Fruit fly (Drosophila melanogaster): ENCODE measurements around the gene CG13690.

Gene CG13690

dm6 chr2L:425491-425890, 6.0 kb upstream of the CG13690 start:
- TF ChIP-seq psq (optimal IDR thresholded peaks at IDR 0.05) (no peak), CG8478 (optimal IDR thresholded peaks at IDR 0.05) (no peak), usp (GFP tag; optimal IDR thresholded peaks at IDR 0.05) (no peak), EcR (GFP tag; optimal IDR thresholded peaks at IDR 0.05) (no peak), pan (optimal IDR thresholded peaks at IDR 0.05) (no peak), Dll (optimal IDR thresholded peaks at IDR 0.05) (no peak)

dm6 chr2L:423160-423559, 3.7 kb upstream of the CG13690 start:
- TF ChIP-seq pan (optimal IDR thresholded peaks at IDR 0.05): no peak
- TF ChIP-seq psq (optimal IDR thresholded peaks at IDR 0.05): no peak
- no peak for TF ChIP-seq CG8478 (optimal IDR thresholded peaks at IDR 0.05)
- TF ChIP-seq Dll (optimal IDR thresholded peaks at IDR 0.05): no peak
- no peak for TF ChIP-seq usp (GFP tag; optimal IDR thresholded peaks at IDR 0.05)
- TF ChIP-seq EcR (GFP tag; optimal IDR thresholded peaks at IDR 0.05): no peak

- TF ChIP-seq psq (optimal IDR thresholded peaks at IDR 0.05) (no peak), usp (GFP tag; optimal IDR thresholded peaks at IDR 0.05) (no peak), CG8478 (optimal IDR thresholded peaks at IDR 0.05) (no peak), pan (optimal IDR thresholded peaks at IDR 0.05) (no peak), Dll (optimal IDR thresholded peaks at IDR 0.05) (no peak)
These were observed 3.1 kb upstream of the CG13690 start, which contains the start of gene BBS8 for dm6 chr2L:422573-422972. BBS8 (plus strand) TSS chr2L:422873.

- TF ChIP-seq EcR (GFP tag; optimal IDR thresholded peaks at IDR 0.05) (no peak), psq (optimal IDR thresholded peaks at IDR 0.05) (no peak), usp (GFP tag; optimal IDR thresholded peaks at IDR 0.05) (no peak), Dll (optimal IDR thresholded peaks at IDR 0.05) (no peak), CG8478 (optimal IDR thresholded peaks at IDR 0.05) (no peak), pan (optimal IDR thresholded peaks at IDR 0.05) (no peak)
These were observed 1.8 kb upstream of the CG13690 start, which contains the start of the genes CG11885 and CG13692 for dm6 chr2L:421119-421821. CG11885 (minus strand) TSS chr2L:421450. CG13692 (plus strand) TSS chr2L:421771.

- TF ChIP-seq EcR (GFP tag; optimal IDR thresholded peaks at IDR 0.05) (no peak), pan (optimal IDR thresholded peaks at IDR 0.05) (no peak), CG8478 (optimal IDR thresholded peaks at IDR 0.05) (no peak), usp (GFP tag; optimal IDR thresholded peaks at IDR 0.05) (no peak), Dll (optimal IDR thresholded peaks at IDR 0.05) (no peak), psq (optimal IDR thresholded peaks at IDR 0.05) (no peak)
These were observed 4.7 kb downstream of the CG13690 start, which contains the start of the genes AP-2alpha and ebi for dm6 chr2L:414593-415399. AP-2alpha (minus strand) TSS chr2L:414777. ebi (plus strand) TSS chr2L:415067.

dm6 chr2L:413894-414293, 5.6 kb downstream of the CG13690 start:
- TF ChIP-seq Dll (optimal IDR thresholded peaks at IDR 0.05) (no peak), psq (optimal IDR thresholded peaks at IDR 0.05) (no peak), usp (GFP tag; optimal IDR thresholded peaks at IDR 0.05) (no peak)

dm6 chr2L:412931-413330, 6.5 kb downstream of the CG13690 start:
- TF ChIP-seq CG8478 (optimal IDR thresholded peaks at IDR 0.05) (no peak), pan (optimal IDR thresholded peaks at IDR 0.05) (no peak), usp (GFP tag; optimal IDR thresholded peaks at IDR 0.05) (no peak), EcR (GFP tag; optimal IDR thresholded peaks at IDR 0.05) (no peak), Dll (optimal IDR thresholded peaks at IDR 0.05) (no peak), psq (optimal IDR thresholded peaks at IDR 0.05) (no peak)

dm6 chr2L:403627-404575, 15.6 kb downstream of the CG13690 start, which contains the start of gene Polr1B:
Polr1B (plus strand) TSS chr2L:404285.
- TF ChIP-seq pan (optimal IDR thresholded peaks at IDR 0.05) (no peak), CG8478 (optimal IDR thresholded peaks at IDR 0.05) (no peak), psq (optimal IDR thresholded peaks at IDR 0.05) (no peak), usp (GFP tag; optimal IDR thresholded peaks at IDR 0.05) (no peak), EcR (GFP tag; optimal IDR thresholded peaks at IDR 0.05) (no peak), Dll (optimal IDR thresholded peaks at IDR 0.05) (no peak)

- TF ChIP-seq psq (optimal IDR thresholded peaks at IDR 0.05) (no peak), Dll (optimal IDR thresholded peaks at IDR 0.05) (no peak), EcR (GFP tag; optimal IDR thresholded peaks at IDR 0.05) (no peak), pan (optimal IDR thresholded peaks at IDR 0.05) (no peak), usp (GFP tag; optimal IDR thresholded peaks at IDR 0.05) (no peak)
These were observed 17.4 kb downstream of the CG13690 start, which contains the start of gene CG4213 for dm6 chr2L:402098-402497. CG4213 (minus strand) TSS chr2L:402198.

- TF ChIP-seq pan (optimal IDR thresholded peaks at IDR 0.05): no peak
- TF ChIP-seq psq (optimal IDR thresholded peaks at IDR 0.05): no peak
- TF ChIP-seq EcR (GFP tag; optimal IDR thresholded peaks at IDR 0.05): no peak
- no peak for TF ChIP-seq CG8478 (optimal IDR thresholded peaks at IDR 0.05)
- no peak for TF ChIP-seq Dll (optimal IDR thresholded peaks at IDR 0.05)
- TF ChIP-seq usp (GFP tag; optimal IDR thresholded peaks at IDR 0.05): no peak
These were observed 23.9 kb downstream of the CG13690 start for dm6 chr2L:395366-396117.

All from whole organism.